Worm (Caenorhabditis elegans) whole organism, L4 larva: ENCODE results near the gene F26D11.1.
A peak's percentile ranks its signal among the peaks of the same experiment; 100 is the strongest.

Experiments used
- Y105C5A.15 ChIP-seq: fragments of 200-800 bp; sonication (Bioruptor generic); IDR thresholded peaks from 2 replicates; pipeline ENCODE4 v1.3.6; 2022; ENCODE audit warnings: missing genetic modification characterization, missing compliant biosample characterization
- nhr-11 ChIP-seq: fragments of 150-350 bp; optimal IDR thresholded peaks from 2 replicates; lab custom pipeline; 2014; ENCODE audit warnings: missing biosample characterization, missing genetic modification characterization
- nhr-28 ChIP-seq: fragments of 150-350 bp; optimal IDR thresholded peaks from 2 replicates; lab custom pipeline; 2014; ENCODE audit warnings: missing biosample characterization, missing genetic modification characterization
- nhr-6 ChIP-seq: fragments of 150-350 bp; optimal IDR thresholded peaks from 2 replicates; lab custom pipeline; 2014; ENCODE audit warnings: missing biosample characterization, missing genetic modification characterization
- pha-4 ChIP-seq, 2 experiments: fragments of 150-350 bp in 1 of 2; fragments of 200-800 bp in 1 of 2; sonication (Bioruptor generic) in 1 of 2; IDR thresholded peaks in 1 of 2; optimal IDR thresholded peaks in 1 of 2; 2 replicates each; pipeline versions ENCODE4 v1.3.6 to Lab custom; 2014 to 2022; ENCODE audit warnings: missing genetic modification characterization in 2 of 2, missing genetic modification reagents in 2 of 2, missing biosample characterization in 1 of 2, missing compliant biosample characterization in 1 of 2
- set-16 ChIP-seq: fragments of 200-800 bp; sonication (Bioruptor generic); IDR thresholded peaks from 2 replicates; pipeline ENCODE4 v1.3.6; 2022; ENCODE audit warnings: missing genetic modification reagents, missing genetic modification characterization, missing compliant biosample characterization

- TF ChIP-seq nhr-6 (tag; lab: Kevin White, UChicago) (no peak), set-16 (GFP tag; lab: Robert Waterston, UW) (no peak), Y105C5A.15 (no peak), nhr-28 (tag; lab: Kevin White, UChicago) (peak; percentile 14), pha-4 (GFP tag; IDR thresholded peaks at IDR 0.05; lab: Robert Waterston, UW) (no peak), pha-4 (tag; optimal IDR thresholded peaks at IDR 0.05; lab: Kevin White, UChicago) (no peak), nhr-11 (tag; lab: Kevin White, UChicago) (no peak)
These were observed 40.7 kb downstream of the F26D11.1 start, which contains the start of gene ech-3 for ce11 chrV:8022040-8022439.
